Worm (Caenorhabditis elegans) whole organism, midembryonic: ENCODE data around the gene Y37D8A.5.

Experiments
- T22C8.4 ChIP-seq: fragments of 200-800 bp; sonication (Bioruptor generic); IDR thresholded peaks from 2 replicates; pipeline ENCODE4 v1.3.6; 2022; ENCODE audit warnings: missing genetic modification characterization, missing compliant biosample characterization
- cog-1 ChIP-seq: sonication (generic microtip); optimal IDR thresholded peaks from 2 replicates; lab custom pipeline; 2016; ENCODE audit warnings: missing genetic modification characterization, missing compliant biosample characterization
- flt-1 ChIP-seq: fragments of 200-800 bp; sonication (Bioruptor generic); IDR thresholded peaks from 2 replicates; pipeline ENCODE4 v1.3.6; 2022; ENCODE audit warnings: missing genetic modification characterization, missing compliant biosample characterization
- klf-2 ChIP-seq: fragments of 200-800 bp; sonication (Bioruptor generic); conservative IDR thresholded peaks from 2 replicates; pipeline ENCODE4 v1.3.6; 2022; ENCODE audit warnings: missing genetic modification reagents, missing genetic modification characterization, missing compliant biosample characterization
- med-1 ChIP-seq: sonication (generic microtip); optimal IDR thresholded peaks from 2 replicates; lab custom pipeline; 2017; ENCODE audit warnings: missing genetic modification characterization, mild to moderate bottlenecking, missing compliant biosample characterization, antibody characterized with exemption, missing genetic modification reagents; ENCODE audit not compliant: insufficient read depth
- ref-1 ChIP-seq: fragments of 200-800 bp; sonication (Bioruptor generic); conservative IDR thresholded peaks from 2 replicates; pipeline ENCODE4 v1.3.6; 2022; ENCODE audit warnings: missing genetic modification reagents, missing genetic modification characterization, missing compliant biosample characterization
- tab-1 ChIP-seq: fragments of 200-800 bp; sonication (Bioruptor generic); IDR thresholded peaks from 2 replicates; pipeline ENCODE4 v1.3.6; 2022; ENCODE audit warnings: missing genetic modification characterization, missing compliant biosample characterization
- ztf-23 ChIP-seq: fragments of 200-800 bp; sonication (Bioruptor generic); IDR thresholded peaks from 2 replicates; pipeline ENCODE4 v1.3.6; 2022; ENCODE audit warnings: missing genetic modification reagents, missing genetic modification characterization, missing compliant biosample characterization
- ztf-29 ChIP-seq: fragments of 200-800 bp; sonication (Bioruptor generic); IDR thresholded peaks from 2 replicates; pipeline ENCODE4 v1.3.6; 2022; ENCODE audit warnings: missing genetic modification reagents, missing genetic modification characterization, missing compliant biosample characterization

Y37D8A.5 gene

ce11 chrIII:12855394-12855793 is at the start of gene Y37D8A.5:
TSS of gene Y37D8A.5 (minus strand) at chrIII:12855494.
- TF ChIP-seq cog-1 (no peak), klf-2 (GFP tag; lab: Robert Waterston, UW) (no peak), ztf-29 (GFP tag; lab: Robert Waterston, UW) (no peak)

DNA sequence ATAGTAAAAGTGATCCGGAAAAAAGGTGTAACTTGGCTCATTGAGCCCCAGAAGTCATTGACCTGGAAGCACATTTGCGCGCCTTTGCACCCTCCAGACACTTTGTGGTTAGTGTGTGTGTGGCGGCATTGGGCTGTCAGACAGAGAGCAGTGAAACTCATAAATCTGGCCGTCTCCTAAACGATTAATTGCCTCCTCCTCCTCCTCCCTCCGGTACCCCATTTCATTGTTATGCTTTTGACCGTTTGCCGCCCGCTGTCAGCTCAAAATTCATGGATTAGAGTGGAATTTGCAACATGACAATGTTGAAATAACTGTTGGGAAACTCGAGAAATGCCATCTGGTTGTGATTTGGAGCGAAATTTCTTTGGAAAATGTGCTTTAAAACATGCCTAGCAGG is 48.8 kb upstream of the Y37D8A.5 start:
- TF ChIP-seq klf-2 (GFP tag; lab: Robert Waterston, UW) (no peak), ref-1 (GFP tag; lab: Robert Waterston, UW) (no peak), T22C8.4 (GFP tag; lab: Robert Waterston, UW) (no peak)

- TF ChIP-seq T22C8.4 (GFP tag; lab: Robert Waterston, UW): no peak
- TF ChIP-seq flt-1 (GFP tag; lab: Robert Waterston, UW): 0 out of 2 replicates have a peak, but pooled peaks have one; percentile 58
- TF ChIP-seq cog-1: peak; percentile 5
Observed at ce11 chrIII:12894207-12894606, 38.9 kb upstream of the Y37D8A.5 start.

- TF ChIP-seq ztf-29 (GFP tag; lab: Robert Waterston, UW) (no peak), cog-1 (no peak), tab-1 (GFP tag; lab: Robert Waterston, UW) (no peak), T22C8.4 (GFP tag; lab: Robert Waterston, UW) (no peak)
Observed at ce11 chrIII:12892767-12893166, 37.5 kb upstream of the Y37D8A.5 start.

DNA sequence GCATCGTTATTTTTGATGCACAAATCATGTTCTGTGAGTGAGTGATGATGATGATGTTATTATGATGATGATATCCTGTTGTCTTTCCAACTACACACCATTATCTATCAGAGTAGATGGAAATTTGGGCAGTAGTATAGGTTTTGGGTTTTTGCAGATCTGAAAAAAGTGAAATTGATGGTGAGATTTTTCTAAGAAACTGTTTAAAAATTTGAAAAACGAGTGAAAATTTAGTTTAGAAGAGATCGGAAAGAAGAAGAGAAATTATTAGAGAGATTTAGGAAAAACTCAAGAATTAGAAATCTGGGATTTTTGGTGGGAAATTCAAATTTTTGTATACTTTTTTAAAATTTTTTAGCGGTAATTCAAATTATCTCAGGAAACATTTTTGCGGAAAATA is 36.3 kb upstream of the Y37D8A.5 start, which contains the start of the genes Y37D8A.29 and unc-71:
Y37D8A.29 (minus strand) TSS at position 101 of the 400 bp plus-strand sequence.
unc-71 (minus strand) TSS at position 159 of the 400 bp plus-strand sequence.
- TF ChIP-seq T22C8.4 (GFP tag; lab: Robert Waterston, UW) (no peak), klf-2 (GFP tag; lab: Robert Waterston, UW) (no peak), flt-1 (GFP tag; lab: Robert Waterston, UW) (no peak), ztf-23 (GFP tag; lab: Robert Waterston, UW) (no peak), med-1 (no peak), ref-1 (GFP tag; lab: Robert Waterston, UW) (no peak), ztf-29 (GFP tag; lab: Robert Waterston, UW) (no peak), tab-1 (GFP tag; lab: Robert Waterston, UW) (no peak), cog-1 (no peak)

DNA sequence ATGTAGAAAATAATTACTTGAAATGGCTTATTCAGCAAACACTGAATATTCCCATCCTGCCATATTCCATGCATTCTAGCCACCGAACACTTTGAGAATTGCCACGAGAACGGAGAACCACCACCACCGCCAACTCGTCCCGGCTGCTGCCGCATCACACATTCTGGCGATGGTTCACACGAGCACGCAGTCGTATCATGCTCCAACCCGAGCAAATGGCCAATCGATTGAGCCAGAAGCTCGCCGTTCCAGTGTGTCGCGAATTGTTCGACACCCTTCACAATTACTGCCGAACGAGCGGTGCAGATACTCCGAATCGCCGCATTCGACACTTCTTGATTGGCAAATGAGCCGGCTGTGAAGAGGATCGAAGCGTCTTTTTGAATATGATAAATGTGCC is 29.9 kb upstream of the Y37D8A.5 start:
- TF ChIP-seq klf-2 (GFP tag; lab: Robert Waterston, UW) (no peak), med-1 (no peak), T22C8.4 (GFP tag; lab: Robert Waterston, UW) (no peak), ztf-29 (GFP tag; lab: Robert Waterston, UW) (no peak), ztf-23 (GFP tag; lab: Robert Waterston, UW) (no peak), tab-1 (GFP tag; lab: Robert Waterston, UW) (no peak), cog-1 (no peak), ref-1 (GFP tag; lab: Robert Waterston, UW) (no peak), flt-1 (GFP tag; lab: Robert Waterston, UW) (no peak)

- no peak for TF ChIP-seq klf-2 (GFP tag; lab: Robert Waterston, UW)
Observed at ce11 chrIII:12880704-12881103, 25.4 kb upstream of the Y37D8A.5 start.

ce11 chrIII:12877527-12878234 is 22.4 kb upstream of the Y37D8A.5 start, which contains the start of the genes cec-7 and enu-3.5:
TSS of gene cec-7 (minus strand) at chrIII:12877577.
TSS of gene enu-3.5 (plus strand) at chrIII:12878196.
- TF ChIP-seq T22C8.4 (GFP tag; lab: Robert Waterston, UW) (no peak), med-1 (no peak), cog-1 (no peak), ztf-29 (GFP tag; lab: Robert Waterston, UW) (no peak), klf-2 (GFP tag; lab: Robert Waterston, UW) (peak; percentile 59; the same call in 1 of the 2 replicates), ref-1 (GFP tag; lab: Robert Waterston, UW) (no peak), flt-1 (GFP tag; lab: Robert Waterston, UW) (0 out of 2 replicates have a peak, but pooled peaks have one; percentile 9), ztf-23 (GFP tag; lab: Robert Waterston, UW) (0 out of 2 replicates have a peak, but pooled peaks have one; percentile 36), tab-1 (GFP tag; lab: Robert Waterston, UW) (no peak)

- TF ChIP-seq ztf-29 (GFP tag; lab: Robert Waterston, UW) (no peak), klf-2 (GFP tag; lab: Robert Waterston, UW) (no peak)
Observed at ce11 chrIII:12875653-12876052, 20.4 kb upstream of the Y37D8A.5 start.

ce11 chrIII:12874606-12875066 is 19.3 kb upstream of the Y37D8A.5 start, which contains the start of the genes mrg-1 and spcs-2:
TSS of gene mrg-1 (minus strand) at chrIII:12874656.
TSS of gene spcs-2 (plus strand) at chrIII:12875031.
- peak; percentile 76 for TF ChIP-seq tab-1 (GFP tag; lab: Robert Waterston, UW)
- peak; percentile 86 for TF ChIP-seq ztf-23 (GFP tag; lab: Robert Waterston, UW)
- TF ChIP-seq cog-1: peak; percentile 72
- TF ChIP-seq med-1: peak; percentile 74
- TF ChIP-seq flt-1 (GFP tag; lab: Robert Waterston, UW): peak; percentile 85
- TF ChIP-seq klf-2 (GFP tag; lab: Robert Waterston, UW): peak; percentile 58; the same call in 1 of the 2 replicates
- no peak for TF ChIP-seq T22C8.4 (GFP tag; lab: Robert Waterston, UW)
- no peak for TF ChIP-seq ref-1 (GFP tag; lab: Robert Waterston, UW)
- TF ChIP-seq ztf-29 (GFP tag; lab: Robert Waterston, UW): 0 out of 2 replicates have a peak, but pooled peaks have one; percentile 67
